Fruit fly (Drosophila melanogaster): Measurements from ENCODE around the gene Pomp.

The Pomp gene

DNA sequence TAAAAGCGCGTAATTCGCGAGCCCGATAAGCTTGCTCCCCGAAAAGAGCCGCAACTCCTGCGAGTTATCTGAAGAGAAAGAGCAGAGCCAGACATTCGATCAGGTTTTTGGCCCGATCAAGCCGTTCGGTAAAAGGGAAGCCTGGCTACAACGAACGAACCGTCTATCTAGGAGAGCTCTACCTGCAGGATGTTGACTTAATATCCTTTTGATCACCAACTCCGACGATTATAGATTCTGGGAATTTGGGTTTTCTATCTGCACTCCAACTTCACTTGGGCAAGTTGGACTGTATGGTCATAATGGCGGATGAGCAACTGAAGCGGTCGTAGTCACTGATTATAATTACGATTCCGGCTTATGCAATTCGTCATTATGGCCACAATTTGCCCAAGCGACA, 14.7 kb downstream of the Pomp start (continued):
- TF ChIP-seq Dek (tag; optimal IDR thresholded peaks at IDR 0.05) (no peak), Opbp (GFP tag; IDR thresholded peaks at IDR 0.05; ENCODE audit: partially characterized antibody) (no peak), gsb (GFP tag; IDR thresholded peaks at IDR 0.05) (no peak), CG11504 (tag; optimal IDR thresholded peaks at IDR 0.05) (peak; percentile 20), toy (GFP tag; IDR thresholded peaks at IDR 0.05) (no peak)

dm6 chr2L:20802839-20803238, 15.4 kb downstream of the Pomp start:
- TF ChIP-seq CG12391 (tag; optimal IDR thresholded peaks at IDR 0.05) (peak; percentile 0), ci (GFP tag; IDR thresholded peaks at IDR 0.05) (peak; percentile 42; the same call in 1 of the 3 replicates), H15 (GFP tag; IDR thresholded peaks at IDR 0.05) (no peak), CG9727 (GFP tag; optimal IDR thresholded peaks at IDR 0.05) (no peak), CG4854 (GFP tag; optimal IDR thresholded peaks at IDR 0.05) (no peak), CG34224 (GFP tag; IDR thresholded peaks at IDR 0.05; ENCODE audit: partially characterized antibody) (no peak), Dip2 (GFP tag; IDR thresholded peaks at IDR 0.05) (no peak), CG1024 (GFP tag; IDR thresholded peaks at IDR 0.05) (no peak), mld (GFP tag; IDR thresholded peaks at IDR 0.05; ENCODE audit: partially characterized antibody) (no peak), CG32767 (GFP tag; IDR thresholded peaks at IDR 0.05) (no peak), CG15011 (GFP tag; optimal IDR thresholded peaks at IDR 0.05) (no peak), CG1603 (tag; optimal IDR thresholded peaks at IDR 0.05) (peak; percentile 24), hkb (optimal IDR thresholded peaks at IDR 0.05) (no peak), hkb (GFP tag; IDR thresholded peaks at IDR 0.05) (peak; percentile 20; the same call in 1 of the 2 replicates), zfh2 (GFP tag; optimal IDR thresholded peaks at IDR 0.05) (no peak), maf-S (GFP tag; optimal IDR thresholded peaks at IDR 0.05) (no peak), gcm2 (GFP tag; optimal IDR thresholded peaks at IDR 0.05) (no peak), chif (GFP tag; optimal IDR thresholded peaks at IDR 0.05) (no peak), luna (GFP tag; optimal IDR thresholded peaks at IDR 0.05) (no peak), Med (GFP tag) (peak; percentile 35), pho (GFP tag; optimal IDR thresholded peaks at IDR 0.05) (no peak), HmgD (GFP tag; optimal IDR thresholded peaks at IDR 0.05) (no peak), Hey (tag; optimal IDR thresholded peaks at IDR 0.05) (no peak), pan (optimal IDR thresholded peaks at IDR 0.05) (no peak), pan (GFP tag; optimal IDR thresholded peaks at IDR 0.05 in 1 of 2, IDR thresholded peaks at IDR 0.05 in 1 of 2) (peak in 1 of 2 experiments; percentile 7), hb (GFP tag; IDR thresholded peaks at IDR 0.05; ENCODE audit: partially characterized antibody) (no peak), Ravus (GFP tag; IDR thresholded peaks at IDR 0.05) (no peak), CG12299 (tag; optimal IDR thresholded peaks at IDR 0.05) (no peak), CG7372 (GFP tag; IDR thresholded peaks at IDR 0.05) (no peak), CrebB (tag; optimal IDR thresholded peaks at IDR 0.05) (no peak), Sox100B (GFP tag; optimal IDR thresholded peaks at IDR 0.05) (no peak), MTF-1 (GFP tag; optimal IDR thresholded peaks at IDR 0.05; ENCODE audit: borderline replicate concordance) (no peak), CG8388 (GFP tag; optimal IDR thresholded peaks at IDR 0.05) (no peak), pros (GFP tag; optimal IDR thresholded peaks at IDR 0.05) (peak; percentile 77), CG9437 (GFP tag; optimal IDR thresholded peaks at IDR 0.05) (no peak), CG3726 (GFP tag; IDR thresholded peaks at IDR 0.05) (no peak), row (GFP tag; IDR thresholded peaks at IDR 0.05) (0 out of 3 replicates have a peak, but pooled peaks have one; percentile 9), jumu (GFP tag; optimal IDR thresholded peaks at IDR 0.05) (no peak), disco-r (GFP tag; optimal IDR thresholded peaks at IDR 0.05) (no peak), GATAe (GFP tag; conservative IDR thresholded peaks at IDR 0.05) (no peak), Aef1 (GFP tag; IDR thresholded peaks at IDR 0.05) (no peak), Deaf1 (tag; optimal IDR thresholded peaks at IDR 0.05) (no peak), zen (tag; optimal IDR thresholded peaks at IDR 0.05) (no peak), CG11504 (tag; optimal IDR thresholded peaks at IDR 0.05) (no peak), shn (GFP tag; optimal IDR thresholded peaks at IDR 0.05) (no peak), cad (GFP tag; optimal IDR thresholded peaks at IDR 0.05) (no peak), CG17359 (tag; optimal IDR thresholded peaks at IDR 0.05) (peak; percentile 9)
